Worm (Caenorhabditis elegans) whole organism, L1 larva: ENCODE data around the gene fbxc-45.

Experiments used
- C04F5.9 ChIP-seq: sonication (generic microtip); optimal IDR thresholded peaks from 2 replicates; lab custom pipeline; 2016; ENCODE audit warnings: missing genetic modification characterization, missing compliant biosample characterization
- C34B4.2 ChIP-seq: sonication (generic microtip); optimal IDR thresholded peaks from 2 replicates; lab custom pipeline; 2017; ENCODE audit warnings: mild to moderate bottlenecking, missing genetic modification characterization, missing compliant biosample characterization
- Y116A8C.19 ChIP-seq: sonication (generic microtip); optimal IDR thresholded peaks from 2 replicates; lab custom pipeline; 2016; ENCODE audit warnings: missing compliant biosample characterization, missing genetic modification characterization, borderline replicate concordance
- aha-1 ChIP-seq: fragments of 150-350 bp; optimal IDR thresholded peaks from 2 replicates; lab custom pipeline; 2014; ENCODE audit warnings: missing biosample characterization, missing genetic modification characterization
- aly-2 ChIP-seq: fragments of 150-350 bp; optimal IDR thresholded peaks from 2 replicates; lab custom pipeline; 2014; ENCODE audit warnings: missing biosample characterization, missing genetic modification characterization
- ama-1 ChIP-seq: fragments of 150-350 bp; optimal IDR thresholded peaks from 2 replicates; lab custom pipeline; 2014
- ceh-63 ChIP-seq: fragments of 200-800 bp; sonication (Bioruptor generic); optimal IDR thresholded peaks from 2 replicates; lab custom pipeline; 2018; ENCODE audit warnings: mild to moderate bottlenecking, missing genetic modification characterization, missing compliant biosample characterization
- ceh-88 ChIP-seq: fragments of 200-800 bp; sonication (Bioruptor generic); IDR thresholded peaks from 2 replicates; pipeline ENCODE4 v1.3.6; 2022; ENCODE audit warnings: missing genetic modification characterization, missing compliant biosample characterization
- ceh-90 ChIP-seq: sonication (generic microtip); optimal IDR thresholded peaks from 2 replicates; lab custom pipeline; 2016; ENCODE audit warnings: missing genetic modification characterization, missing compliant biosample characterization
- ces-1 ChIP-seq: fragments of 150-350 bp; optimal IDR thresholded peaks from 2 replicates; lab custom pipeline; 2014; ENCODE audit warnings: missing biosample characterization, missing genetic modification reagents, missing genetic modification characterization
- dpl-1 ChIP-seq, 3 experiments: fragments of 150-350 bp in 2 of 3; sonication (generic microtip) in 1 of 3; optimal IDR thresholded peaks; 2 replicates each; lab custom pipeline; 2014 to 2017; ENCODE audit warnings: missing biosample characterization in 3 of 3, missing genetic modification characterization in 3 of 3, missing genetic modification reagents in 3 of 3
- dsc-1 ChIP-seq: sonication (generic microtip); optimal IDR thresholded peaks from 2 replicates; lab custom pipeline; 2016; ENCODE audit warnings: mild to moderate bottlenecking, missing genetic modification characterization, missing compliant biosample characterization
- efl-1 ChIP-seq, 4 experiments: fragments of 150-350 bp; optimal IDR thresholded peaks in 3 of 4; peaks in 1 of 4; 1 replicate in 1 of 4; 2 replicates in 3 of 4; lab custom pipeline; 2014; ENCODE audit warnings: missing biosample characterization in 2 of 4, missing genetic modification characterization in 2 of 4, missing genetic modification reagents in 2 of 4
- egl-13 ChIP-seq: sonication (generic microtip); optimal IDR thresholded peaks from 2 replicates; lab custom pipeline; 2016; ENCODE audit warnings: missing genotype, missing genetic modification reagents, missing genetic modification characterization, missing compliant biosample characterization
- egl-27 ChIP-seq, 2 experiments: fragments of 150-350 bp in 1 of 2; sonication (generic microtip); optimal IDR thresholded peaks; 3 replicates each; lab custom pipeline; 2017 to 2018; ENCODE audit warnings: missing biosample characterization in 2 of 2, missing genetic modification characterization in 2 of 2, missing genetic modification reagents in 2 of 2
- elt-2 ChIP-seq: sonication (generic microtip); optimal IDR thresholded peaks from 2 replicates; lab custom pipeline; 2016; ENCODE audit warnings: missing genetic modification characterization, mild to moderate bottlenecking, inconsistent platforms, missing compliant biosample characterization, missing genetic modification reagents
- fkh-4 ChIP-seq: sonication (generic microtip); optimal IDR thresholded peaks from 2 replicates; lab custom pipeline; 2016; ENCODE audit warnings: missing compliant biosample characterization, missing genetic modification characterization, borderline replicate concordance
- fkh-8 ChIP-seq: sonication (generic microtip); optimal IDR thresholded peaks from 2 replicates; lab custom pipeline; 2016; ENCODE audit warnings: mild to moderate bottlenecking, missing genetic modification characterization, missing compliant biosample characterization
- fos-1 ChIP-seq: fragments of 150-350 bp; optimal IDR thresholded peaks from 2 replicates; lab custom pipeline; 2014; ENCODE audit warnings: missing biosample characterization, missing genetic modification characterization
- hpl-2 ChIP-seq: fragments of 150-350 bp; optimal IDR thresholded peaks from 2 replicates; lab custom pipeline; 2014; ENCODE audit warnings: missing biosample characterization, missing genetic modification reagents, missing genetic modification characterization
- irx-1 ChIP-seq: sonication (generic microtip); optimal IDR thresholded peaks from 2 replicates; lab custom pipeline; 2016; ENCODE audit warnings: missing genetic modification characterization, missing compliant biosample characterization
- isw-1 ChIP-seq: fragments of 200-800 bp; sonication (Bioruptor generic); IDR thresholded peaks from 2 replicates; pipeline ENCODE4 v1.3.6; 2022; ENCODE audit warnings: missing genetic modification characterization, missing compliant biosample characterization
- jun-1 ChIP-seq: fragments of 150-350 bp; optimal IDR thresholded peaks from 2 replicates; lab custom pipeline; 2014; ENCODE audit warnings: missing biosample characterization, missing genetic modification reagents, missing genetic modification characterization
- lin-13 ChIP-seq: fragments of 150-350 bp; optimal IDR thresholded peaks from 2 replicates; lab custom pipeline; 2014; ENCODE audit warnings: missing biosample characterization, missing genetic modification reagents, missing genetic modification characterization
- lin-35 ChIP-seq, 2 experiments: fragments of 150-350 bp; optimal IDR thresholded peaks; 2 replicates each; lab custom pipeline; 2014; ENCODE audit warnings: missing biosample characterization in 2 of 2, missing genetic modification characterization in 2 of 2, missing genetic modification reagents in 2 of 2
- lir-3 ChIP-seq: sonication (generic microtip); optimal IDR thresholded peaks from 2 replicates; lab custom pipeline; 2016; ENCODE audit warnings: mild to moderate bottlenecking, missing genetic modification characterization, moderate library complexity, missing compliant biosample characterization; ENCODE audit not compliant: poor library complexity
- lsy-2 ChIP-seq, 2 experiments: fragments of 150-350 bp; optimal IDR thresholded peaks; 2 replicates each; lab custom pipeline; 2014; ENCODE audit warnings: missing biosample characterization in 2 of 2, missing genetic modification characterization in 2 of 2
- mdl-1 ChIP-seq, 2 experiments: fragments of 150-350 bp; optimal IDR thresholded peaks; 2 replicates each; lab custom pipeline; 2014 to 2017; ENCODE audit warnings: missing biosample characterization in 2 of 2, missing genetic modification characterization in 2 of 2, inconsistent platforms in 1 of 2
- nhr-12 ChIP-seq: sonication (generic microtip); optimal IDR thresholded peaks from 2 replicates; lab custom pipeline; 2017; ENCODE audit warnings: missing biosample characterization, missing genetic modification characterization
- nhr-19 ChIP-seq: fragments of 200-800 bp; sonication (Bioruptor generic); conservative IDR thresholded peaks from 2 replicates; pipeline ENCODE4 v1.3.6; 2022; ENCODE audit warnings: missing genetic modification characterization, missing compliant biosample characterization
- nhr-20 ChIP-seq: sonication (generic microtip); optimal IDR thresholded peaks from 2 replicates; lab custom pipeline; 2016; ENCODE audit warnings: mild to moderate bottlenecking, missing genetic modification characterization, missing compliant biosample characterization
- nhr-237 ChIP-seq: fragments of 150-350 bp; optimal IDR thresholded peaks from 2 replicates; lab custom pipeline; 2014; ENCODE audit warnings: missing biosample characterization, missing genetic modification characterization
- nhr-28 ChIP-seq: fragments of 150-350 bp; optimal IDR thresholded peaks from 2 replicates; lab custom pipeline; 2014; ENCODE audit warnings: missing biosample characterization, missing genetic modification characterization
- nhr-47 ChIP-seq: sonication (generic microtip); optimal IDR thresholded peaks from 2 replicates; lab custom pipeline; 2016; ENCODE audit warnings: mild to moderate bottlenecking, missing genetic modification characterization, moderate library complexity, missing compliant biosample characterization
- pag-3 ChIP-seq: sonication (generic microtip); optimal IDR thresholded peaks from 2 replicates; lab custom pipeline; 2017; ENCODE audit warnings: missing genetic modification characterization, mild to moderate bottlenecking, missing compliant biosample characterization, antibody characterized with exemption, borderline replicate concordance; ENCODE audit not compliant: insufficient read depth
- pax-3 ChIP-seq: fragments of 200-800 bp; sonication (Bioruptor generic); optimal IDR thresholded peaks from 2 replicates; lab custom pipeline; 2018; ENCODE audit warnings: mild to moderate bottlenecking, missing genetic modification characterization, moderate library complexity, missing compliant biosample characterization
- pqm-1 ChIP-seq: sonication (generic microtip); optimal IDR thresholded peaks from 3 replicates; lab custom pipeline; 2017; ENCODE audit warnings: missing biosample characterization, missing genetic modification characterization
- rnt-1 ChIP-seq: sonication (generic microtip); optimal IDR thresholded peaks from 2 replicates; lab custom pipeline; 2016; ENCODE audit warnings: mild to moderate bottlenecking, missing genetic modification characterization, moderate library complexity, missing compliant biosample characterization
- snpc-4 ChIP-seq: fragments of 150-350 bp; optimal IDR thresholded peaks from 2 replicates; lab custom pipeline; 2014; ENCODE audit warnings: missing biosample characterization, missing genetic modification characterization
- sox-4 ChIP-seq: sonication (generic microtip); optimal IDR thresholded peaks from 2 replicates; lab custom pipeline; 2016; ENCODE audit warnings: missing genetic modification characterization, missing compliant biosample characterization
- swsn-7 ChIP-seq: sonication (generic microtip); optimal IDR thresholded peaks from 2 replicates; lab custom pipeline; 2016; ENCODE audit warnings: missing genetic modification characterization, missing compliant biosample characterization
- unc-130 ChIP-seq: fragments of 150-350 bp; optimal IDR thresholded peaks from 2 replicates; lab custom pipeline; 2017; ENCODE audit warnings: missing biosample characterization, missing genetic modification characterization, inconsistent platforms
- unc-30 ChIP-seq: sonication (generic microtip); optimal IDR thresholded peaks from 2 replicates; lab custom pipeline; 2017; ENCODE audit warnings: missing biosample characterization, missing genetic modification characterization
- unc-62 ChIP-seq: fragments of 150-350 bp; optimal IDR thresholded peaks from 2 replicates; lab custom pipeline; 2014; ENCODE audit warnings: missing biosample characterization, missing genetic modification reagents, missing genetic modification characterization
- unc-86 ChIP-seq: sonication (generic microtip); optimal IDR thresholded peaks from 2 replicates; lab custom pipeline; 2016; ENCODE audit warnings: missing genetic modification characterization, missing compliant biosample characterization
- unc-98 ChIP-seq: fragments of 200-800 bp; sonication (Bioruptor generic); IDR thresholded peaks from 2 replicates; pipeline ENCODE4 v1.3.6; 2022; ENCODE audit warnings: missing genetic modification characterization, missing compliant biosample characterization
- zag-1 ChIP-seq: fragments of 150-350 bp; optimal IDR thresholded peaks from 2 replicates; lab custom pipeline; 2014; ENCODE audit warnings: missing biosample characterization, missing genetic modification characterization

Gene fbxc-45

DNA sequence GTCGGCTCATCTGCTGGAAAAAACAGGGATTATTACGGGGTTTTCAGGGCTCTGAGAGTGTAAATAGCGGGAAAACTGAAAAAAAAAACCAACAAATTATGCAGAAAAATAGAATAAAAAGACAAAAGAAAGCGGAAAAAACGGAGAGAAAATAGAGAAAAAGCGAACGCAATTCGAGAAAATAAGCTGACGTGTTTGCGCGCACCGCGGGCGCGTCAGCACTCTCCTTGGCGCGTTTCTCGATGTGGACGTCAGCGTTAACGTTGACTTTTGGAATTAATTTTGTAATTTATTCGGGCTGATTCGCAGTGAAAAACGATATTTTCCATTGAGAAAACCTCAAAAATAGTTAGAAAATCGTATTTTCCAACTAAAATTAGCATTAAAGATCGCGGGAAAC lies 6.4 kb upstream of the fbxc-45 start, which contains the start of gene manf-1 (continued):
- TF ChIP-seq nhr-237 (no peak), pqm-1 (tag; lab: Kevin White, UChicago) (no peak), aly-2 (peak; percentile 31), fos-1 (tag; lab: Kevin White, UChicago) (peak; percentile 35), egl-13 (tag; lab: Kevin White, UChicago) (no peak), lin-13 (GFP tag; lab: Kevin White, UChicago) (peak; percentile 69), unc-30 (tag; lab: Kevin White, UChicago) (no peak), unc-62 (no peak), pag-3 (tag; lab: Kevin White, UChicago) (no peak), Y116A8C.19 (no peak), elt-2 (tag; lab: Kevin White, UChicago) (no peak), ceh-88 (GFP tag; lab: Robert Waterston, UW) (no peak), rnt-1 (tag; lab: Kevin White, UChicago) (peak; percentile 84), lsy-2 (tag; optimal IDR thresholded peaks at IDR 0.05; lab: Kevin White, UChicago) (peak; percentile 85 to 86), hpl-2 (GFP tag; lab: Kevin White, UChicago) (no peak), fkh-8 (tag; lab: Kevin White, UChicago) (peak; percentile 77), jun-1 (peak; percentile 60), fkh-4 (tag; lab: Kevin White, UChicago) (no peak), efl-1 (optimal IDR thresholded peaks at IDR 0.05; lab: Kevin White, UChicago) (peak; percentile 76 to 84), efl-1 (GFP tag; optimal IDR thresholded peaks at IDR 0.05 in 1 of 2; lab: Kevin White, UChicago) (peak; percentile 79 to 97), aha-1 (no peak), ceh-63 (no peak), C04F5.9 (no peak), unc-130 (peak; percentile 39), isw-1 (GFP tag; lab: Robert Waterston, UW) (peak; percentile 59), unc-98 (GFP tag; lab: Robert Waterston, UW) (no peak), nhr-12 (tag; lab: Kevin White, UChicago) (no peak), nhr-28 (tag; lab: Kevin White, UChicago) (no peak), C34B4.2 (no peak), pax-3 (tag; lab: Kevin White, UChicago) (peak; percentile 28), swsn-7 (tag; lab: Kevin White, UChicago) (peak; percentile 76), mdl-1 (tag; optimal IDR thresholded peaks at IDR 0.05; lab: Kevin White, UChicago) (peak in 1 of 2 experiments; percentile 62), ces-1 (GFP tag; lab: Kevin White, UChicago) (no peak), ceh-90 (peak; percentile 41), ama-1 (lab: Kevin White, UChicago) (no peak), nhr-47 (peak; percentile 89), dsc-1 (tag; lab: Kevin White, UChicago) (peak; percentile 79), nhr-19 (peak; percentile 74), lir-3 (tag; lab: Kevin White, UChicago) (no peak), dpl-1 (GFP tag; optimal IDR thresholded peaks at IDR 0.05; lab: Kevin White, UChicago) (peak; percentile 69 to 79 (median 78)), lin-35 (GFP tag; optimal IDR thresholded peaks at IDR 0.05; lab: Kevin White, UChicago) (peak; percentile 79 to 84), sox-4 (peak; percentile 4), zag-1 (tag; lab: Kevin White, UChicago) (no peak), irx-1 (peak; percentile 74), snpc-4 (tag; lab: Kevin White, UChicago) (peak; percentile 57)

DNA sequence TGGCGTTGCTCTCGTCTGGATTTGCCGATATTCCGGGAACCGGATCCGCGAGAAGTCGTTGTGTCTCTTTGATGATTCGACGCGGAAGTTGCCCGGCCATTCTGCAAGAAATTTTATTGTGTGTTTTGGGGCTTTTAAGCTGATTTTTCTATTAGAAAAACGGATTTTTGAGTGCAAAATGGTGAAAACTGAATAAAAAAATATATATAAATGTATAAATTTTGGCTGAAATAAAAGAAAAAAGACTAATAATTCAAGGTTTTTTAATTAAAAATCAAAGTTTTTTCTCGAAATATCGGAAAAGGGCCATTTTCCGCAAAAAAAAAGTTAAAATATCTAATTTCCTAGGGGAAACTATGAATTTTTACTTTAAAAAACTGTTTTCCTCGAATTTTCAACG lies 3.5 kb upstream of the fbxc-45 start, which contains the start of gene ubc-13:
TSS of gene ubc-13 (minus strand) at position 101 of the 400 bp plus-strand sequence.
- TF ChIP-seq nhr-20 (tag; lab: Kevin White, UChicago) (no peak), nhr-19 (no peak), unc-86 (no peak), irx-1 (no peak), ama-1 (lab: Kevin White, UChicago) (no peak), egl-27 (tag; optimal IDR thresholded peaks at IDR 0.05; lab: Kevin White, UChicago) (no peak), nhr-28 (tag; lab: Kevin White, UChicago) (no peak)
